Fruit fly (Drosophila melanogaster): ENCODE measurements around the gene CG31922.

CG31922 gene

DNA sequence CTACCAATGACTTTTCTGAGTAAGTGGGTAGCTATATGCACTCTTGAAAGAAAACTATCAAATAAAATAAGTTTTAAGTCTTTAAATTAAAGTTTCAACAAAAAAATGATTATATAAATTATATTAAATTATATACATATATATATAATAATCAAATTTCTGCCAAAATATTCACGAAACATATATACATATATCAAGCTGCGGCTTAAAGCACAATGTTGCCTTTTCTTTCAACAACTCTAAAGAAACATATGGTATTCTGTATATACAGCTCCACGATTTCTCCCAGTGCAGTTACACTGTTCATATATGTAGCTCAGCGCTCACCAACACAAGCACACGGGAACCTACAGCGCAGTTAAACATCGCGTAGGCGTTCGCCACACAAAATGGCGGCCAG is 34.5 kb upstream of the CG31922 start (continued):
- TF ChIP-seq OdsH (GFP tag; optimal IDR thresholded peaks at IDR 0.05): peak; percentile 28
- no peak for TF ChIP-seq esn (GFP tag; optimal IDR thresholded peaks at IDR 0.05)

DNA sequence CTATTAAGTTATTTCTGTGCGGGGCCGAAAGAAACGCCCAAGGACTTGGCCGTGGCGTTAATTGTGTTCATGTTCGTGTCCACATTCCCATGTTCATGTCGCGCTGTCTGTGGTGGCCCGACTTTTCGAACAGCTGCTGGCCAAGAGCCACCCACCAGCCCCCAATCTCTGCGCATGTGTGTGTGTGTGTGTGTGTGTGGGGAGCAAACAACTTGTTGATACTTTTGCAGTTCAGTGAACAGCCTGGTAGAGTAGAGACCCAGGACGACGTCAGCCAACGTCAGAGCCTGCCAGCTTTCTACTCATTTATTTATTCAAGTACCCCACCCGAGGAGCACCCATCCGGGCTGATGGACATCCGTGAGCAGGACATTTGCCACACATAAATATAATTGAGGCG is 33.0 kb upstream of the CG31922 start:
- TF ChIP-seq CG6163 (GFP tag; IDR thresholded peaks at IDR 0.05): no peak
- TF ChIP-seq fd85E (GFP tag; optimal IDR thresholded peaks at IDR 0.05): no peak
- TF ChIP-seq CG16779 (tag; optimal IDR thresholded peaks at IDR 0.05): no peak
- TF ChIP-seq CG8119 (GFP tag; IDR thresholded peaks at IDR 0.05): no peak
- no peak for TF ChIP-seq Met (GFP tag; optimal IDR thresholded peaks at IDR 0.05)
- TF ChIP-seq Hr39 (GFP tag; optimal IDR thresholded peaks at IDR 0.05): no peak
- TF ChIP-seq CG8319 (GFP tag; optimal IDR thresholded peaks at IDR 0.05): no peak
- no peak for TF ChIP-seq CG6276 (GFP tag; optimal IDR thresholded peaks at IDR 0.05)
- no peak for TF ChIP-seq topi (GFP tag; optimal IDR thresholded peaks at IDR 0.05)
- no peak for TF ChIP-seq CG34406 (GFP tag; optimal IDR thresholded peaks at IDR 0.05)
- TF ChIP-seq CG4318 (GFP tag; optimal IDR thresholded peaks at IDR 0.05): no peak
- TF ChIP-seq CG6808 (GFP tag; optimal IDR thresholded peaks at IDR 0.05): no peak
- TF ChIP-seq CG11902 (GFP tag; optimal IDR thresholded peaks at IDR 0.05): no peak
- no peak for TF ChIP-seq CG6854 (GFP tag; optimal IDR thresholded peaks at IDR 0.05)
- TF ChIP-seq achi (GFP tag; optimal IDR thresholded peaks at IDR 0.05): no peak
- TF ChIP-seq CG1621 (tag; optimal IDR thresholded peaks at IDR 0.05): no peak
- TF ChIP-seq lz (GFP tag; optimal IDR thresholded peaks at IDR 0.05): no peak
- no peak for TF ChIP-seq Ets21C (GFP tag; optimal IDR thresholded peaks at IDR 0.05)
- TF ChIP-seq CG3919 (GFP tag; optimal IDR thresholded peaks at IDR 0.05): no peak

DNA sequence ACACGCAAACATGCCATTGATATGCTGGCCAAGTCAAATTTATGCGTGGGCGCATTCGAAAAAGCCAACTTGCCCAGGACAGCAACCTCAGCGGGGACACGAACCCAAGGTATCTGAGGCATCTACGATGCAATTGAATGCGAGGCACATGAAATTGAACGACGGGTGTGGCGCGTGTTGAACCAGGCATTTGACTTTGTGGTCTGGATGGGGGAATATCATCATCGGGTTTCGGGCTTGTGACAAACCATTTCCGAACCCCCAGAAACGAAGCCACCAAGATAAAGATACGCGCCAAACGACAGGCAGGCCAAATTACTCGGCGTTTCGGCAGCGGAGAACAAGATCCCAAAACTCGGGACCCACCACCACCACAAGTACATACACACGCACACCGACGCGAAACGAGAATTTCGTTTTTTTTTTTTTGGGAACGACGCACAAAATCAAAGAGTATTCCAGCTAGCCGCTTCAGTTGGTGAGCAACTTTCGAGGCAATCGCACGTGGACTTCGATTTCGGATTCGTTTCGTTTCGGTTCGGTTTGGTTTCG is 27.2 kb upstream of the CG31922 start, which contains the start of gene MFS3:
MFS3 (plus strand) TSS at position 472 of the 552 bp plus-strand sequence.
- no peak for TF ChIP-seq dsx (GFP tag; optimal IDR thresholded peaks at IDR 0.05; ENCODE audit: poor library complexity, severe bottlenecking)
- no peak for TF ChIP-seq CG6792 (GFP tag; optimal IDR thresholded peaks at IDR 0.05)
- no peak for TF ChIP-seq Lpt (GFP tag; optimal IDR thresholded peaks at IDR 0.05)
- TF ChIP-seq dac (GFP tag; optimal IDR thresholded peaks at IDR 0.05): no peak
- TF ChIP-seq CG10669 (GFP tag; optimal IDR thresholded peaks at IDR 0.05): no peak
- peak; percentile 34 for TF ChIP-seq fd85E (GFP tag; optimal IDR thresholded peaks at IDR 0.05)
- no peak for TF ChIP-seq Ets96B (tag; optimal IDR thresholded peaks at IDR 0.05)
- TF ChIP-seq Hr4 (GFP tag; optimal IDR thresholded peaks at IDR 0.05): no peak
- peak; percentile 62 for TF ChIP-seq Eip78C (GFP tag)
- no peak for TF ChIP-seq CG1621 (tag; optimal IDR thresholded peaks at IDR 0.05)
- no peak for TF ChIP-seq salr (GFP tag; optimal IDR thresholded peaks at IDR 0.05)
- no peak for TF ChIP-seq CG32006 (GFP tag; optimal IDR thresholded peaks at IDR 0.05)
- TF ChIP-seq Smox (GFP tag; optimal IDR thresholded peaks at IDR 0.05): no peak
- peak; percentile 48 for TF ChIP-seq vri (GFP tag; optimal IDR thresholded peaks at IDR 0.05)
- no peak for TF ChIP-seq CG11762 (GFP tag; optimal IDR thresholded peaks at IDR 0.05; ENCODE audit: insufficient read depth)
- TF ChIP-seq fd59A (GFP tag; optimal IDR thresholded peaks at IDR 0.05): no peak
- TF ChIP-seq esn (GFP tag; optimal IDR thresholded peaks at IDR 0.05): peak; percentile 39
- no peak for TF ChIP-seq Gug (GFP tag; IDR thresholded peaks at IDR 0.05)
- peak; percentile 2 to 52 for TF ChIP-seq ss (GFP tag; optimal IDR thresholded peaks at IDR 0.05)
- TF ChIP-seq lz (GFP tag; optimal IDR thresholded peaks at IDR 0.05): no peak
- no peak for TF ChIP-seq Sox15 (GFP tag; optimal IDR thresholded peaks at IDR 0.05)
- TF ChIP-seq CG31627 (GFP tag; optimal IDR thresholded peaks at IDR 0.05): no peak
- TF ChIP-seq CG8319 (GFP tag; optimal IDR thresholded peaks at IDR 0.05): no peak
- no peak for TF ChIP-seq acj6 (GFP tag; optimal IDR thresholded peaks at IDR 0.05)
- TF ChIP-seq CG4318 (GFP tag; optimal IDR thresholded peaks at IDR 0.05): no peak
- TF ChIP-seq CG3032 (tag; optimal IDR thresholded peaks at IDR 0.05): no peak
- no peak for TF ChIP-seq CG34406 (GFP tag; optimal IDR thresholded peaks at IDR 0.05)
- TF ChIP-seq svp (GFP tag): peak; percentile 68
- TF ChIP-seq Ets21C (GFP tag; optimal IDR thresholded peaks at IDR 0.05): no peak
- TF ChIP-seq CG6163 (GFP tag; IDR thresholded peaks at IDR 0.05): peak; percentile 23; the same call in 1 of the 3 replicates
- TF ChIP-seq CG8632 (GFP tag; optimal IDR thresholded peaks at IDR 0.05): no peak
- no peak for TF ChIP-seq Sox14 (GFP tag; optimal IDR thresholded peaks at IDR 0.05)
- TF ChIP-seq Eip93F (GFP tag; optimal IDR thresholded peaks at IDR 0.05): no peak
- TF ChIP-seq Eip75B (GFP tag; optimal IDR thresholded peaks at IDR 0.05): peak; percentile 54
- no peak for TF ChIP-seq CG16779 (tag; optimal IDR thresholded peaks at IDR 0.05)
- TF ChIP-seq CG7368 (GFP tag; optimal IDR thresholded peaks at IDR 0.05): no peak
- TF ChIP-seq cyc (GFP tag; optimal IDR thresholded peaks at IDR 0.05): no peak
- TF ChIP-seq CG6808 (GFP tag; optimal IDR thresholded peaks at IDR 0.05): no peak
